Fruit fly (Drosophila melanogaster): ENCODE results near the gene Stip1.

DNA sequence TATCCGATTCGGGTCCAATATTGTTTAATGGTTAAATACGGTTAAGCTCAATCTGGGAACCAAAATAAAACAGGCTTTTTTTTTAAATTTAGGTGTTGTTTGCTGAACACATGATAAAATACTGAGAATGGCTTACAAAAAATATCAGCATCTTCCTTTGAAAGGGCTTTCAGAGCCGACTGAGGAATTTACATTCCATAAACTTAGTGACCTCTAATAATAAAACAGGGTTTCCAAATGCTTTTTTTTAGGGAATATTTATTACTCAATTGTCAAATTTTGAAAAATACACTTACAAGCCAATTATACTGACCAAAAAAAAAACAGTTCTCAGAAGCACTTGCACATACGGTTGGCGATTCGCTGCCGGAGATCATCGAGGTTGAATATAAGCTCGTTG, 34.7 kb downstream of the Stip1 start, which contains the start of gene CG43755:
- no peak for TF ChIP-seq OdsH (GFP tag; optimal IDR thresholded peaks at IDR 0.05)
- TF ChIP-seq CG11294 (GFP tag; IDR thresholded peaks at IDR 0.05) = no peak
- TF ChIP-seq CG6276 (GFP tag; optimal IDR thresholded peaks at IDR 0.05) = no peak
- TF ChIP-seq Smox (GFP tag; optimal IDR thresholded peaks at IDR 0.05) = no peak
- TF ChIP-seq Lpt (GFP tag; optimal IDR thresholded peaks at IDR 0.05) = no peak
- no peak for TF ChIP-seq Blimp-1 (GFP tag; optimal IDR thresholded peaks at IDR 0.05)
- no peak for TF ChIP-seq Sox15 (GFP tag; optimal IDR thresholded peaks at IDR 0.05)
- no peak for TF ChIP-seq net (GFP tag; optimal IDR thresholded peaks at IDR 0.05)
